Fruit fly (Drosophila melanogaster) whole organism, adult: ENCODE data around the gene olf413.

Experiments used
- CG11617 ChIP-seq: fragments of 200-800 bp; sonication (Bioruptor generic); optimal IDR thresholded peaks from 2 replicates; lab custom pipeline; 2017; ENCODE audit warnings: mild to moderate bottlenecking, missing biosample characterization, missing genetic modification reagents, missing genetic modification characterization
- CG12768 ChIP-seq: fragments of 200-800 bp; sonication (Bioruptor generic); optimal IDR thresholded peaks from 2 replicates; lab custom pipeline; 2017; ENCODE audit warnings: missing biosample characterization, missing genetic modification characterization, mild to moderate bottlenecking, moderate library complexity, missing genetic modification reagents
- CG14711 ChIP-seq: fragments of 200-800 bp; sonication (Bioruptor generic); optimal IDR thresholded peaks from 2 replicates; lab custom pipeline; 2018; ENCODE audit warnings: missing biosample characterization, mild to moderate bottlenecking, missing genetic modification characterization, moderate library complexity
- CG1620 ChIP-seq: fragments of 200-800 bp; sonication (Bioruptor generic); optimal IDR thresholded peaks from 2 replicates; lab custom pipeline; 2016; ENCODE audit warnings: missing biosample characterization, missing genetic modification characterization
- CG33017 ChIP-seq: fragments of 200-800 bp; sonication (Bioruptor generic); optimal IDR thresholded peaks from 2 replicates; lab custom pipeline; 2018; ENCODE audit warnings: missing biosample characterization, mild to moderate bottlenecking, missing genetic modification characterization, moderate library complexity
- CG5204 ChIP-seq: fragments of 200-800 bp; sonication (Bioruptor generic); optimal IDR thresholded peaks from 2 replicates; lab custom pipeline; 2016; ENCODE audit warnings: missing biosample characterization, missing genetic modification characterization
- CG7045 ChIP-seq: fragments of 200-800 bp; sonication (Bioruptor generic); optimal IDR thresholded peaks from 2 replicates; lab custom pipeline; 2017; ENCODE audit warnings: missing biosample characterization, mild to moderate bottlenecking, missing genetic modification characterization
- CG7101 ChIP-seq: fragments of 200-800 bp; sonication (Bioruptor generic); optimal IDR thresholded peaks from 2 replicates; lab custom pipeline; 2018; ENCODE audit warnings: missing biosample characterization, mild to moderate bottlenecking, missing genetic modification characterization, moderate library complexity
- Clk ChIP-seq: fragments of 200-800 bp; sonication (Bioruptor generic); optimal IDR thresholded peaks from 2 replicates; lab custom pipeline; 2017; ENCODE audit warnings: missing biosample characterization, missing genetic modification characterization
- Crg-1 ChIP-seq: fragments of 200-800 bp; sonication (Bioruptor generic); optimal IDR thresholded peaks from 2 replicates; lab custom pipeline; 2016; ENCODE audit warnings: missing biosample characterization, missing genetic modification characterization
- Hr96 ChIP-seq: fragments of 200-800 bp; sonication (Bioruptor generic); optimal IDR thresholded peaks from 2 replicates; lab custom pipeline; 2016; ENCODE audit warnings: missing biosample characterization, missing genetic modification characterization
- Mnt ChIP-seq: fragments of 200-800 bp; sonication (Bioruptor generic); optimal IDR thresholded peaks from 2 replicates; lab custom pipeline; 2016; ENCODE audit warnings: missing biosample characterization, mild to moderate bottlenecking, missing genetic modification characterization
- bab1 ChIP-seq: fragments of 200-800 bp; sonication (Bioruptor generic); optimal IDR thresholded peaks from 3 replicates; lab custom pipeline; 2019; ENCODE audit warnings: missing biosample characterization, mild to moderate bottlenecking, missing genetic modification characterization, moderate library complexity
- cic ChIP-seq: fragments of 200-800 bp; sonication (Bioruptor generic); optimal IDR thresholded peaks from 2 replicates; lab custom pipeline; 2017; ENCODE audit warnings: missing biosample characterization, mild to moderate bottlenecking, missing genetic modification characterization, moderate library complexity
- cnc ChIP-seq, 2 experiments: fragments of >200 bp; optimal IDR thresholded peaks; 2 replicates each; lab custom pipeline; 2017
- kay ChIP-seq: fragments of 200-800 bp; sonication (Bioruptor generic); peaks from one replicate; lab custom pipeline; 2016; ENCODE audit warnings: missing biosample characterization, missing genetic modification characterization, borderline replicate concordance
- ovo ChIP-seq: fragments of 200-800 bp; sonication (Bioruptor generic); optimal IDR thresholded peaks from 2 replicates; lab custom pipeline; 2016; ENCODE audit warnings: missing biosample characterization, missing genetic modification characterization
- pad ChIP-seq: fragments of 200-800 bp; sonication (Bioruptor generic); optimal IDR thresholded peaks from 3 replicates; lab custom pipeline; 2017; ENCODE audit warnings: missing biosample characterization, missing genetic modification characterization, mild to moderate bottlenecking, moderate library complexity, missing genetic modification reagents
- tj ChIP-seq: fragments of 200-800 bp; sonication (Bioruptor generic); optimal IDR thresholded peaks from 3 replicates; lab custom pipeline; 2017; ENCODE audit warnings: missing biosample characterization, mild to moderate bottlenecking, missing genetic modification characterization, moderate library complexity
- toe ChIP-seq: fragments of 200-800 bp; sonication (Bioruptor generic); optimal IDR thresholded peaks from 2 replicates; lab custom pipeline; 2016; ENCODE audit warnings: missing biosample characterization, missing genetic modification characterization

The olf413 gene

DNA sequence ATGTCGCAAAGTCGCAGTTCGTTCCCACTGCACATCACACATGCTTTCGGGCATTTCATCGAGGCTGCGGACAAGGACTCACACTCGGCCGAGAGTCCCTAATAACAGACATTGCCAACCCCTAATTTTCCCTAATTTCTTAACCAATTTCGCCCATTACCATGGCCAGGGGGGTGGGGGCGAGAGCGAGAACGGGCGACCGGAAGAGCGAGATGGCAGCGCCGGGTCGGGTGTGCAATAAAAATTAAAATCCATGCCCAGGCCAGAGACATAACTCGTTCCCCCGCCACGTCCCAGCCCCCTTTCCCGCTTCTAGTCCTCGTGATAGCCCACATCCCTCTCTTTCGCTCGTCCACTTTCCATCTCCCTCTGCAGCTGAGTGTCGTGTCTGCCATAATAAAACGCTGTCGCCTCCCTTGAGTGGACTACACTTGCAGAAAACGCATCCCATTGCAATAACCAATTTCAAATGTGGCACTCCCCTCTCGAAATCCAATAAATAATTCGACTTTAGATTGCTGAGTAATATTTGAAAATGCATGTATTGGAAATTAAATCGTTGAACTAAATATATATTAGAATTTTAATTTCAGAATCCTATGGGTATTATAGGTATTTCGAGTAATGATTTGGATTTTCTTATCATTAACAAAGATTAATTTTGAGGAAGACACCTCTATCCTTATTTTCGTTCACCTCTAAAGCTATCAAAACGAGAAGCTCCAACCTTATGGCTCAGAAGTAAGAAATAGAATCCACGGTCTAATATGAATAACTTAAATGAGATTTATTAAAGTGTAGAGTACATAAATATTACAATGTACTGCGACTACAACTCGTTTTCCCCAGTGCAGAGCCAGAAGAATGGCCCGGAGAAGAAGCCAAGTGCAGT is 5.8 kb upstream of the olf413 start:
- no peak for TF ChIP-seq CG5204 (GFP tag; lab: Kevin White, UChicago)
- TF ChIP-seq CG1620 (GFP tag; lab: Kevin White, UChicago) = no peak
- TF ChIP-seq tj (GFP tag; lab: Kevin White, UChicago) = no peak
- no peak for TF ChIP-seq CG12768 (GFP tag; lab: Kevin White, UChicago)
- TF ChIP-seq cic (GFP tag; lab: Kevin White, UChicago) = no peak

DNA sequence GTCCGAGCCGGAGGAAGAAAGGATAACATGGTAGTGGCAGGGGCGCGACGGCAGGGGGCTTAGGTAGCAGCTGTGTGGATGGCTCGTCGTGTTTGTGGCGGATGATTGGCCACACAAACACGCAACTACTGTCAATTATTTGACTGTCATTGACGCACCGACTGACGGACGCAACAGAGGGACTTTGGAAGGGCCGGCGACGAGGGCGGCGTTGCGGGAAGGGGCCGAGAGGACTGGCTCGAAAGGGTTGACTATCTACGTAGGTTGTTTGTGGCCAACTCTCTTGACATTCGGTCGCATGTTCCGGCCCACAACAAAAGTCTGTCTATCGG is 5.2 kb upstream of the olf413 start:
- no peak for TF ChIP-seq Clk
- no peak for TF ChIP-seq CG14711 (tag; lab: Kevin White, UChicago)
- no peak for TF ChIP-seq Crg-1 (GFP tag; lab: Kevin White, UChicago)
- no peak for TF ChIP-seq kay (GFP tag; lab: Kevin White, UChicago)
- TF ChIP-seq Mnt = no peak
- TF ChIP-seq toe (GFP tag; lab: Kevin White, UChicago) = no peak
- no peak for TF ChIP-seq cic (GFP tag; lab: Kevin White, UChicago)
- no peak for TF ChIP-seq CG5204 (GFP tag; lab: Kevin White, UChicago)
- TF ChIP-seq CG1620 (GFP tag; lab: Kevin White, UChicago) = no peak
- TF ChIP-seq CG33017 = no peak
- no peak for TF ChIP-seq CG7045 (GFP tag; lab: Kevin White, UChicago)
- no peak for TF ChIP-seq ovo
- no peak for TF ChIP-seq cnc (optimal IDR thresholded peaks at IDR 0.05; lab: Kevin White, UChicago)
- no peak for TF ChIP-seq tj (GFP tag; lab: Kevin White, UChicago)
- no peak for TF ChIP-seq CG7101 (tag; lab: Kevin White, UChicago)
- no peak for TF ChIP-seq bab1 (GFP tag; lab: Kevin White, UChicago)

DNA sequence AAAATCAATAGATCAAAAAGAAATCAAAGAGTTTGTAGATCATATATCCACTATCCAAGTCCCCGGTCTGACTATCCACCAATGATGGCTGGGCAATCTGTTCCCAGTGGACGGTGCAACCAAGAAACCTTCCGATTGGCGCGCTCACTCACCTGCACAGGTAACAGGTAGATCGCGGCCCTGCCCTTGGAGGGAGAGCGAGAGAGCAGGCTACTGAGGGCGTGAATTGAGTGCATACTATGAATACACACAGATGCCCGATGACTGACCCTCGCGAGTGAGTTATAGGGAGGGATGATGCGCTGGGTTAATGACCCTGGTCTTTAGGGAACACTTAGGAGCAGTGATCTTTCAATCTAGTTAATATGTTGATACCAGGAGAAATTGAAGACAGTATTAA is 3.2 kb upstream of the olf413 start:
- TF ChIP-seq cnc (optimal IDR thresholded peaks at IDR 0.05; lab: Kevin White, UChicago) (no peak), CG11617 (GFP tag; lab: Kevin White, UChicago) (no peak), cic (GFP tag; lab: Kevin White, UChicago) (no peak), bab1 (GFP tag; lab: Kevin White, UChicago) (no peak), CG1620 (GFP tag; lab: Kevin White, UChicago) (no peak), CG14711 (tag; lab: Kevin White, UChicago) (no peak), tj (GFP tag; lab: Kevin White, UChicago) (no peak), CG12768 (GFP tag; lab: Kevin White, UChicago) (no peak), CG5204 (GFP tag; lab: Kevin White, UChicago) (no peak), ovo (no peak), toe (GFP tag; lab: Kevin White, UChicago) (no peak), Hr96 (GFP tag; lab: Kevin White, UChicago) (no peak), CG7101 (tag; lab: Kevin White, UChicago) (no peak), CG7045 (GFP tag; lab: Kevin White, UChicago) (no peak), pad (GFP tag; lab: Kevin White, UChicago) (no peak), kay (GFP tag; lab: Kevin White, UChicago) (no peak), CG33017 (no peak), Clk (no peak)

DNA sequence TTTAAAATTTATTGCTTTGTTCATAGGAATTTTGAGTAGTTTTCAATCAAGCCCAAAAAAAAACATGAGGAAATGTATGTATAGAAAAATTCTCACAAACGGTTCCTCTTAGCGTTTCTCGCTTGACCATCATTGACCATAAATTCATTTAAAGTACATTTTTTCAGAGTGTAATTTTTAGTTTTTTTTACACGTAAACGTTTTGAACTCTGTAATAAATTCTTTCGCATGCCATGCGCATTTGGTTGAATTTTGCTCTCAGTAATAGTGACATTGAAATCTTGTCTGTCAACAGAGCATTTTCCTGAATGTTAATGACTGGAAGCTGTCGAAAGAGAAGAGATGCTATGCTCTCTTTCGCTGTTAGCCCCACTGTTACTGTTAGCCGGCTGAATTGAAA is 1.5 kb upstream of the olf413 start:
- no peak for TF ChIP-seq cic (GFP tag; lab: Kevin White, UChicago)
- TF ChIP-seq kay (GFP tag; lab: Kevin White, UChicago) = no peak
- TF ChIP-seq CG5204 (GFP tag; lab: Kevin White, UChicago) = no peak
- TF ChIP-seq CG11617 (GFP tag; lab: Kevin White, UChicago) = no peak
- no peak for TF ChIP-seq CG33017
- TF ChIP-seq pad (GFP tag; lab: Kevin White, UChicago) = no peak
- no peak for TF ChIP-seq Clk
- TF ChIP-seq tj (GFP tag; lab: Kevin White, UChicago) = no peak
- no peak for TF ChIP-seq CG7101 (tag; lab: Kevin White, UChicago)
- no peak for TF ChIP-seq CG1620 (GFP tag; lab: Kevin White, UChicago)

DNA sequence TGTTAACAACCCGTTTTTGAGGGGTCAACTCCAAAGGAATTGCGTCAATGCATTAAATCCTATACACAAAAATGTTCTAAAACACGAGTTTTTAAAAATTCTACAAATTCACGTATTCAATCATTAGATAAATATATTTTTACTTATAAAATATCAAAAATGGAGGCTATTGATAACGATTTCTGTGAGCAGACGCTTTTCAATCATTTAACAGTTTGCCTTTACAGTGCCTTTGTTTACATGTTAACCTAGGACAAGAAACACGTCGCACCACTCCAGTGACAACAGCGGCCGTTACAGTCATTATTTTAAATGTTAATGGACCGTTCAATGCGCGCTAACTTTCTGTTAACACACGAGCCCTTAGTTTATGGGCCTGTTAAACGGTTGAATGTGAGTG is 963 bp upstream of the olf413 start:
- peak; percentile 67 for TF ChIP-seq kay (GFP tag; lab: Kevin White, UChicago)
- TF ChIP-seq CG7101 (tag; lab: Kevin White, UChicago) = no peak

DNA sequence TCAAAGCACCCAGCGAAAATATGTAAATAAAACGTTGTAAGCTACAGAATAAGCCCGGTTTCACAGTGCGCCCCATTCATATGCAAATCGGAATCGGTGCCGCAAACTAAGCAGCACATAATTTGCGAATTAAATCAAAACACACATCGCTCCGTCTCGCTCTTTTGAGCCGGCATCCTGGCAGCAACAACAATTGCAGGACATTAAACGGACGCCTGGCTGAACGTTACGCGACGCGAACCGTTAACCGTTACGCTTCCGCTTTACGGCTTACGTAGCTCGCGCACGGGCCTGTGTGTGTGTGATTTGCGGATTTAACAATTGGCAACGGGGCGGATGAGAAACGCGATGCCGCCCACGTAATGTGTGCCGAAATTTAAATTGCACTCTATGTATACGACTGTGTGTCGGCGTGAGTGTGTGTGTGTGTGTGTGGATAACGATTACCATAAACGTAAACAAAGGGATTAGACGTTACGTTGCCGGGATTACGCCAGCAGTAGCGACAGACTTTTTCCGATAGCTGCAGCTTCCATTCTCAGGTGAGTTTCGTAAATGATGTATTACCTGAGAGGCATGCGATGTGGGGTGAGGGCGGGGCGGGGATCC is 482 bp downstream of the olf413 start:
- TF ChIP-seq cnc (optimal IDR thresholded peaks at IDR 0.05; lab: Kevin White, UChicago) (no peak), CG33017 (no peak), bab1 (GFP tag; lab: Kevin White, UChicago) (no peak), ovo (no peak), Clk (no peak), CG5204 (GFP tag; lab: Kevin White, UChicago) (no peak), CG1620 (GFP tag; lab: Kevin White, UChicago) (no peak), Hr96 (GFP tag; lab: Kevin White, UChicago) (no peak), tj (GFP tag; lab: Kevin White, UChicago) (no peak), CG7101 (tag; lab: Kevin White, UChicago) (no peak), toe (GFP tag; lab: Kevin White, UChicago) (no peak), CG12768 (GFP tag; lab: Kevin White, UChicago) (no peak), pad (GFP tag; lab: Kevin White, UChicago) (no peak)
